Fruit fly (Drosophila melanogaster) whole organism, pupa: ENCODE data around the gene Mks1.

Experiments used
- CG4496 ChIP-seq: fragments of 200-800 bp; sonication (Bioruptor generic); IDR thresholded peaks from 3 replicates; pipeline ENCODE4 v1.3.6; 2022; ENCODE audit warnings: missing biosample characterization, missing genetic modification characterization
- Pif1A ChIP-seq: fragments of 200-800 bp; sonication (Bioruptor generic); optimal IDR thresholded peaks from 3 replicates; lab custom pipeline; 2016; ENCODE audit warnings: missing biosample characterization, missing genetic modification characterization
- fd96Ca ChIP-seq: fragments of 200-800 bp; sonication (Bioruptor generic); IDR thresholded peaks from 3 replicates; pipeline ENCODE4 v1.3.6; 2022; ENCODE audit warnings: missing biosample characterization, missing genetic modification characterization
- gl ChIP-seq: fragments of 200-800 bp; sonication (Bioruptor generic); optimal IDR thresholded peaks from 2 replicates; lab custom pipeline; 2018; ENCODE audit warnings: missing biosample characterization, mild to moderate bottlenecking, missing genetic modification characterization
- rn ChIP-seq: fragments of 200-800 bp; sonication (Bioruptor generic); IDR thresholded peaks from 2 replicates; pipeline ENCODE4 v1.3.6; 2022; ENCODE audit warnings: missing biosample characterization, missing genetic modification characterization

DNA sequence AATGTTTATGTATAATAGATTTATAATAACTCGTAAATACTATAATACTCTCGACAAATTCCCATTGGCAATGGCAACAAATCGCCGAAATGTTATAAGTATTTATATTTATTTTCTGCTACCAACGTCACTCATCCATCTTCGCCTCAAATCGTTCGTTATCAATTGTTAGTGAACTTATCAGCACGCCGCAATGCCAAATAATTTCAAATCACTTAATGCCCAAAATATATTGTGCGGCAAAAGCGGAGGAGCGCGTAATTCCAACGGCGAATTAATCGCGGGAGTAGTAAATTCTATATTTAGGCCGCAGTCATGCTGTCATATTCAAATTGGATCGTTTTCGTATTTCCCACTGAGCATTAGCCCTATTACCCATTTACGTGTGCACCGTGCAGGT lies 27.2 kb downstream of the Mks1 start:
- TF ChIP-seq CG4496 (GFP tag; lab: Robert Waterston, UW) (no peak), Pif1A (GFP tag; lab: Kevin White, UChicago) (no peak), fd96Ca (GFP tag; lab: Robert Waterston, UW) (no peak), rn (GFP tag; lab: Robert Waterston, UW) (no peak), gl (tag; lab: Kevin White, UChicago) (no peak)
